Worm (Caenorhabditis elegans) whole organism, L3 larva: Measurements from ENCODE around the gene T06C10.3.

Experiments used
- R02D3.7 ChIP-seq: fragments of 150-350 bp; optimal IDR thresholded peaks from 2 replicates; lab custom pipeline; 2014; ENCODE audit warnings: missing biosample characterization, missing genetic modification characterization
- elt-2 ChIP-seq: sonication (generic microtip); optimal IDR thresholded peaks from 2 replicates; lab custom pipeline; 2016; ENCODE audit warnings: missing genetic modification reagents, mild to moderate bottlenecking, missing genetic modification characterization, missing compliant biosample characterization
- elt-3 ChIP-seq, 3 experiments: fragments of 150-350 bp in 1 of 3; sonication (generic microtip) in 2 of 3; optimal IDR thresholded peaks; 2 replicates in 2 of 3; 4 replicates in 1 of 3; lab custom pipeline; 2014 to 2017; ENCODE audit warnings: missing biosample characterization in 3 of 3, missing genetic modification characterization in 3 of 3
- mdl-1 ChIP-seq: fragments of 150-350 bp; optimal IDR thresholded peaks from 2 replicates; lab custom pipeline; 2014; ENCODE audit warnings: missing biosample characterization, missing genetic modification characterization
- nfya-1 ChIP-seq: sonication (generic microtip); optimal IDR thresholded peaks from 2 replicates; lab custom pipeline; 2017; ENCODE audit warnings: missing genetic modification characterization, mild to moderate bottlenecking, missing compliant biosample characterization, antibody characterized with exemption, moderate library complexity; ENCODE audit not compliant: insufficient read depth
- nhr-12 ChIP-seq: fragments of 150-350 bp; optimal IDR thresholded peaks from 2 replicates; lab custom pipeline; 2014; ENCODE audit warnings: missing biosample characterization, missing genetic modification characterization
- nhr-28 ChIP-seq: fragments of 150-350 bp; optimal IDR thresholded peaks from 2 replicates; lab custom pipeline; 2014; ENCODE audit warnings: missing biosample characterization, missing genetic modification characterization
- nhr-76 ChIP-seq: fragments of 150-350 bp; sonication (generic microtip); optimal IDR thresholded peaks from 5 replicates; lab custom pipeline; 2014; ENCODE audit warnings: missing biosample characterization, missing genetic modification characterization
- nhr-77 ChIP-seq: fragments of 150-350 bp; optimal IDR thresholded peaks from 2 replicates; lab custom pipeline; 2014; ENCODE audit warnings: missing biosample characterization, missing genetic modification characterization
- pha-4 ChIP-seq: fragments of 150-350 bp; optimal IDR thresholded peaks from 2 replicates; lab custom pipeline; 2014; ENCODE audit warnings: missing biosample characterization, missing genetic modification reagents, missing genetic modification characterization

ce11 chrIV:7879017-7879416, 8.5 kb downstream of the T06C10.3 start, which contains the start of gene srt-73:
- no peak for TF ChIP-seq pha-4 (tag; lab: Kevin White, UChicago)
- no peak for TF ChIP-seq elt-2
- TF ChIP-seq nhr-12 = no peak
- TF ChIP-seq mdl-1 (tag; lab: Kevin White, UChicago) = no peak
- TF ChIP-seq elt-3 (tag; optimal IDR thresholded peaks at IDR 0.05; lab: Kevin White, UChicago) = no peak
- TF ChIP-seq nfya-1 = no peak
- TF ChIP-seq R02D3.7 = no peak
- TF ChIP-seq nhr-28 (tag; lab: Kevin White, UChicago) = no peak
- TF ChIP-seq nhr-76 = no peak
- no peak for TF ChIP-seq nhr-77 (tag; lab: Kevin White, UChicago)
